Fruit fly (Drosophila melanogaster): Measurements from ENCODE around the gene CG44290.

DNA sequence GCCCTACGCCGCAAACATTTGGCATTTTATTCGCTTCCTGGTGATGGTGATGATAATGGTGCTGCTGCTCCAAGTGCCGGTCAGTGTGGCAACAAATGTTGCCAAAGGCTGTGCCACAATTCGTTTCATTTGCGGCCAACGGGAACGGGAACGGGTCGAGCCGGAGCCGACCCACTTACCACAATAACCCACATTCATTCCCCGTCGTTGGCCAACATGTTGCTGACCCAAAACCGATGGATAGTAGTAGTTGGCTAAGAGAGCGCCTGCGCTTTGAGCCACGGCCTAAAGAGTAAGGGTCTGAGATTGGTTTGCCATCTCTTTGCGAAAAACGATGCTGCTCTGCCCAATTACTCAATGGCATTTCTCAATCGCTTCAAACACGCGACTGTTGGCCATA lies 22.2 kb upstream of the CG44290 start:
- TF ChIP-seq psq (optimal IDR thresholded peaks at IDR 0.05) (no peak), ttk (optimal IDR thresholded peaks at IDR 0.05) (no peak)
